Fruit fly (Drosophila melanogaster) S2 (cell line): ENCODE results near the gene Dtg.

Experiments used
- CG8478 ChIP-seq: fragments of >200 bp; optimal IDR thresholded peaks from 2 replicates; lab custom pipeline; 2018
- CTCF ChIP-seq, 2 experiments: fragments of >200 bp; optimal IDR thresholded peaks; 2 replicates each; lab custom pipeline; 2018

dm6 chr3R:12691422-12692101 is 43.7 kb downstream of the Dtg start, which contains the start of gene Arp1:
- no peak for TF ChIP-seq CTCF (optimal IDR thresholded peaks at IDR 0.05; lab: Kevin White, UChicago)
- no peak for TF ChIP-seq CG8478 (lab: Kevin White, UChicago)
